Worm (Caenorhabditis elegans): Measurements from ENCODE around the gene pfd-1.

pfd-1 gene

ce11 chrIV:11118837-11119491, 30.9 kb upstream of the pfd-1 start, which contains the start of the genes imp-2 and enpl-1 (continued):
- TF ChIP-seq fkh-8 (tag; optimal IDR thresholded peaks at IDR 0.05), result peak; percentile 89
- TF ChIP-seq skn-1 (tag; optimal IDR thresholded peaks at IDR 0.05), result peak; percentile 77
- peak; percentile 100 for TF ChIP-seq xbp-1 (tag; optimal IDR thresholded peaks at IDR 0.05)
- TF ChIP-seq nhr-28 (tag; optimal IDR thresholded peaks at IDR 0.05), result no peak
- peak; percentile 83 to 88 for TF ChIP-seq lin-35 (GFP tag; optimal IDR thresholded peaks at IDR 0.05)
- peak; percentile 86 for TF ChIP-seq C16A3.4 (tag; optimal IDR thresholded peaks at IDR 0.05)
- TF ChIP-seq nhr-77 (tag; optimal IDR thresholded peaks at IDR 0.05), result peak; percentile 93
- peak; percentile 99 for TF ChIP-seq lin-14 (GFP tag; optimal IDR thresholded peaks at IDR 0.05)
- TF ChIP-seq rnt-1 (tag; optimal IDR thresholded peaks at IDR 0.05), result peak; percentile 91

- TF ChIP-seq lir-3 (tag; optimal IDR thresholded peaks at IDR 0.05; ENCODE audit: poor library complexity) (no peak), unc-62 (GFP tag; optimal IDR thresholded peaks at IDR 0.05) (no peak), isw-1 (GFP tag; IDR thresholded peaks at IDR 0.05) (no peak), alr-1 (tag; optimal IDR thresholded peaks at IDR 0.05; ENCODE audit: borderline replicate concordance) (no peak), nhr-85 (tag) (peak; percentile 84), elt-3 (tag; optimal IDR thresholded peaks at IDR 0.05) (peak in 2 of 6 experiments; percentile 25 to 76), mdl-1 (tag; optimal IDR thresholded peaks at IDR 0.05) (no peak), mep-1 (tag; optimal IDR thresholded peaks at IDR 0.05) (peak; percentile 42), ztf-4 (tag; optimal IDR thresholded peaks at IDR 0.05) (peak; percentile 11), ceh-8 (GFP tag; optimal IDR thresholded peaks at IDR 0.05) (no peak), nhr-90 (tag; optimal IDR thresholded peaks at IDR 0.05; ENCODE audit: poor library complexity) (no peak), nhr-237 (tag; optimal IDR thresholded peaks at IDR 0.05) (no peak), snu-23 (GFP tag; optimal IDR thresholded peaks at IDR 0.05) (no peak), lin-14 (GFP tag; optimal IDR thresholded peaks at IDR 0.05) (peak; percentile 67), blmp-1 (tag; optimal IDR thresholded peaks at IDR 0.05) (peak; percentile 77), fkh-4 (tag; optimal IDR thresholded peaks at IDR 0.05; ENCODE audit: borderline replicate concordance) (no peak), vab-15 (tag; optimal IDR thresholded peaks at IDR 0.05) (no peak), unc-86 (tag; optimal IDR thresholded peaks at IDR 0.05) (no peak)
These were observed 29.8 kb upstream of the pfd-1 start for ce11 chrIV:11119972-11120562.

ce11 chrIV:11124674-11125073, 25.2 kb upstream of the pfd-1 start, which contains the start of gene spo-11:
Gene spo-11, minus strand, starts transcription at chrIV:11124862.
- TF ChIP-seq lsy-2 (tag; optimal IDR thresholded peaks at IDR 0.05) (no peak), ceh-82 (tag; optimal IDR thresholded peaks at IDR 0.05) (no peak), C04F5.9 (tag; optimal IDR thresholded peaks at IDR 0.05) (no peak), ztf-11 (tag; optimal IDR thresholded peaks at IDR 0.05) (no peak), rnt-1 (tag; optimal IDR thresholded peaks at IDR 0.05) (no peak), pag-3 (tag; optimal IDR thresholded peaks at IDR 0.05; ENCODE audit: borderline replicate concordance, insufficient read depth) (no peak), jun-1 (tag; optimal IDR thresholded peaks at IDR 0.05) (no peak), lin-35 (GFP tag; optimal IDR thresholded peaks at IDR 0.05) (no peak), fos-1 (tag; optimal IDR thresholded peaks at IDR 0.05) (no peak), fkh-8 (tag; optimal IDR thresholded peaks at IDR 0.05) (no peak), efl-1 (optimal IDR thresholded peaks at IDR 0.05) (no peak), efl-1 (GFP tag; optimal IDR thresholded peaks at IDR 0.05 in 1 of 2) (no peak), nhr-237 (tag; optimal IDR thresholded peaks at IDR 0.05) (no peak), fkh-10 (GFP tag; optimal IDR thresholded peaks at IDR 0.05) (no peak), egl-27 (tag; optimal IDR thresholded peaks at IDR 0.05) (no peak)

All from whole organism, L1 larva.